Worm (Caenorhabditis elegans): Measurements from ENCODE around the gene Y5H2A.4.
A peak's percentile ranks its signal among the peaks of the same experiment; 100 is the strongest.

Gene Y5H2A.4

DNA sequence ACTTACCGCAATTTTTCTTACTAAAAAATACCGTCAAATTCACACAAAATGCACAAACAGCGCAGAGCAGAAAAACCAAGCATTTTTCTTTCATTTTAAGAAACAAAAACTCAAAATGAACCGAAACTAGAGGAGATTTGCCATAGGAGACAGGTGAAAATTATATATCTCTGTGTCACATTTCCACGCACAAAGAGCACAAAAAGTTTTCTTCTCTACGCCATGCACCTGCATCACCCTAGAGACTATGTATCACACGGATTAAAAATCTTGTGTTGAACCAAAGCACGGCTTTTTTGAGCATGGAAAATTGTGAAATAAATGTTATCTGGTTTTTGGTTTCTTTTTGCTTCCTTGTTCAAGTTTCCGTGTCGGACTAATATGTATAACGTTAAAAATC, 29.6 kb upstream of the Y5H2A.4 start, which contains the start of gene irld-15:
Gene irld-15 (minus strand): TSS at position 101 of the 400 bp plus-strand sequence.
- TF ChIP-seq F22D6.2 (tag; optimal IDR thresholded peaks at IDR 0.05) (no peak), ceh-27 (GFP tag; optimal IDR thresholded peaks at IDR 0.05) (no peak), F10E7.11 (tag; optimal IDR thresholded peaks at IDR 0.05) (no peak)

DNA sequence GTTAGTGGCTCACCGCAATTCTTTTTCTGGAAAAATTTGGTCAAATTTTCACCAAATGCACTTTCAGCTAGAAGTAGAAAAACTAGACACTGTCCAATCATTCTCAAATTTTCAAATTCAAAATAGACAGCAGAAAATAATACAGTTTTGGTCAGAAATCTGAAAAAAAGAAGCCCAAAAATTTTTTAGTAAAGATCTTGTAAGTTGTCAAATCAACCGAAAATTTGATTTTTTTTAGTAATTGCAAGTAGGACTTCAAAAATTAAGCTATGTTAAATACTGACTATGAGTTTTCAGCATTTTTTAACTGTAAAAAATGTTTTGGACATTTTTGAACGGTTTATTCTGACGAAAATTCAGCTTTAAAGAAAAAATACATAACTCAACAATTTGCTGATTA, 26.8 kb upstream of the Y5H2A.4 start, which contains the start of gene Y19D10B.8:
Gene Y19D10B.8 (minus strand): TSS at position 101 of the 400 bp plus-strand sequence.
- no peak for TF ChIP-seq let-607 (tag; optimal IDR thresholded peaks at IDR 0.05)
- TF ChIP-seq akir-1 (GFP tag; optimal IDR thresholded peaks at IDR 0.05), result no peak
- no peak for TF ChIP-seq madf-3 (GFP tag; IDR thresholded peaks at IDR 0.05)
- TF ChIP-seq B0035.1 (tag; optimal IDR thresholded peaks at IDR 0.05), result no peak
- TF ChIP-seq tlf-1 (GFP tag; optimal IDR thresholded peaks at IDR 0.05), result no peak
- no peak for TF ChIP-seq lsl-1 (GFP tag; optimal IDR thresholded peaks at IDR 0.05)
- no peak for TF ChIP-seq lin-54 (GFP tag; optimal IDR thresholded peaks at IDR 0.05)
- TF ChIP-seq mxl-1 (tag; optimal IDR thresholded peaks at IDR 0.05), result no peak
- TF ChIP-seq lir-1 (GFP tag; conservative IDR thresholded peaks at IDR 0.05), result no peak
- no peak for TF ChIP-seq lin-35 (GFP tag; optimal IDR thresholded peaks at IDR 0.05)
- no peak for TF ChIP-seq mel-28 (tag; optimal IDR thresholded peaks at IDR 0.05; ENCODE audit: borderline replicate concordance)
- TF ChIP-seq attf-5 (GFP tag; optimal IDR thresholded peaks at IDR 0.05), result no peak

DNA sequence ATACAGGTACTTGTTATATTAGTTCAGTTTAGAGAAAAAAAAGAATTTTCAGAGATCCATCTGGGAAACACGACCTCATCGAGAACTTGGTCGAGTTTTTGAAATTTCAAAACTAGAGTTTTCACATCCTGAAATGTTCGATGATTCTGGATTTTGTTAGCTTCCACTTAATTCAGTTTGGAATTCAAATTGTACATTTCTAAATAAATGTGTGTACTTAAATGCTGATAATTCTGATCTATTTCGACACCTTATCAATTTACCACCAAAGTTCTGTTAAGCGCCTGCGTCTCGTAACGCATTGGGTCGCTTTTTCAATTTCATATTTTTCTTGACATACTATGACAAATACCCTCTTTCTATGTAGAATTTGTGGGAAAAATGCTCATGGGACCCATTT, 20.4 kb upstream of the Y5H2A.4 start, which contains the start of gene nhr-226:
Gene nhr-226 (plus strand): TSS at position 301 of the 400 bp plus-strand sequence.
- no peak for TF ChIP-seq dox-1 (GFP tag; IDR thresholded peaks at IDR 0.05)
- TF ChIP-seq nhr-80 (tag; optimal IDR thresholded peaks at IDR 0.05), result peak; percentile 43

DNA sequence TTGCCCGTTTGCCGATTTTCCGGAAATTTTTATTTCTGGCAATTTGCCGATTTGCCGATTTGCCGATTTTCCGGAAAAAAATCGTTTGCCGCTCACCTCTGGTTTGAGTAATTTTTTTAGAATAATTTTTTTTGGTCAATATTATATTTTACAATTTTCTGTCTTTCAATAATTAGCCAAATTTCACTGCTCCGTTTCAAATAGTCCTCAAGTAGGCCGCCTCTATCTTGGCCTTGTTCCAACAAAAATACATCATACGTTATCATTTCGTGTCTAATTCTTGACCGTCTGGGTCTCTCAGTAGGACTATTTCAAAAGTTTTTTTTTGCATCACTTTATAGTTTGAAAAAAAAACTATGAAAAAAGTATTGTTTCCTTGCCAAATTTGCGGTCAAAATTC, 18.1 kb upstream of the Y5H2A.4 start, which contains the start of gene nhr-115:
Gene nhr-115 (plus strand): TSS at position 301 of the 400 bp plus-strand sequence.
- TF ChIP-seq let-526 (GFP tag; IDR thresholded peaks at IDR 0.05) (no peak), ama-1 (optimal IDR thresholded peaks at IDR 0.05) (no peak), ama-1 (GFP tag; optimal IDR thresholded peaks at IDR 0.05) (no peak), nhr-80 (tag; optimal IDR thresholded peaks at IDR 0.05) (peak; percentile 29), nhr-90 (tag; optimal IDR thresholded peaks at IDR 0.05) (no peak), somi-1 (GFP tag; optimal IDR thresholded peaks at IDR 0.05) (no peak), cebp-2 (GFP tag; IDR thresholded peaks at IDR 0.05) (no peak), Y95B8A.8 (GFP tag; IDR thresholded peaks at IDR 0.05) (no peak), ekl-4 (GFP tag; IDR thresholded peaks at IDR 0.05) (no peak), lsy-27 (tag; optimal IDR thresholded peaks at IDR 0.05; ENCODE audit: borderline replicate concordance, insufficient read depth) (no peak)

DNA sequence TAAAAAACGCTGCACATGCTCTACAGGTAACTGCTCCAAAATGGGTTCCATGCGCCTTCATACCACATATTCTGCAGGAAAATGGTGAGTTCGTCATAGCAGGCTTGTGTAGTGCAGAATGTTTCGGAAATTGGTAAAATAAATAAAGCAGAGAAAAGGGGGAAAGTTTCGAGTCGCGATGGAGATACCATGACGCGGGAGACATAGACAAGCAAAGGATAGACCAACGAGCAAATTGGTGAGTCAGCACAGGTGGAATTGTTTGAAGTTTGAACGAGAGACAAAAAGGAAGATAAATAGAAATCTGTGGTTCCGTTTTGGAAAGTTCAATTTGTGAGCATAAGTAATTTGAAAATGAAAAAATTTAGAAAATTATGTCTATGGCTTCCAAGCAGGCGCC, 16.2 kb upstream of the Y5H2A.4 start, which contains the start of gene nhr-225:
Gene nhr-225 (minus strand): TSS at position 146 of the 400 bp plus-strand sequence.
- TF ChIP-seq K12H6.12 (tag; optimal IDR thresholded peaks at IDR 0.05), result no peak
- TF ChIP-seq lir-1 (GFP tag; conservative IDR thresholded peaks at IDR 0.05), result no peak
- TF ChIP-seq ZK185.1 (tag; optimal IDR thresholded peaks at IDR 0.05; ENCODE audit: poor library complexity, severe bottlenecking), result no peak
- TF ChIP-seq fkh-3 (tag; optimal IDR thresholded peaks at IDR 0.05), result no peak
- TF ChIP-seq lsl-1 (GFP tag; optimal IDR thresholded peaks at IDR 0.05), result no peak
- TF ChIP-seq hrde-1 (tag; optimal IDR thresholded peaks at IDR 0.05; ENCODE audit: borderline replicate concordance), result no peak
- TF ChIP-seq B0019.2 (GFP tag; conservative IDR thresholded peaks at IDR 0.05), result no peak
- TF ChIP-seq hmg-1.2 (GFP tag; IDR thresholded peaks at IDR 0.05), result no peak
- no peak for TF ChIP-seq efl-1 (GFP tag; optimal IDR thresholded peaks at IDR 0.05)
- TF ChIP-seq B0336.3 (GFP tag; IDR thresholded peaks at IDR 0.05), result no peak
- TF ChIP-seq rcor-1 (GFP tag; IDR thresholded peaks at IDR 0.05), result no peak
- TF ChIP-seq T07F8.4 (tag; optimal IDR thresholded peaks at IDR 0.05), result no peak
- no peak for TF ChIP-seq let-607 (tag; optimal IDR thresholded peaks at IDR 0.05)
